Worm (Caenorhabditis elegans) whole organism, L2 larva: ENCODE results near the gene C46G7.5.

ENCODE experiments used
- ZK546.5 ChIP-seq: sonication (generic microtip); optimal IDR thresholded peaks from 2 replicates; lab custom pipeline; 2017; ENCODE audit warnings: missing biosample characterization, missing genetic modification characterization
- aly-2 ChIP-seq: fragments of 150-350 bp; optimal IDR thresholded peaks from 2 replicates; lab custom pipeline; 2014; ENCODE audit warnings: missing biosample characterization, missing genetic modification characterization
- blmp-1 ChIP-seq: sonication (generic microtip); optimal IDR thresholded peaks from 2 replicates; lab custom pipeline; 2017; ENCODE audit warnings: missing genetic modification characterization, mild to moderate bottlenecking, missing compliant biosample characterization, antibody characterized with exemption, moderate library complexity; ENCODE audit not compliant: insufficient read depth
- ceh-82 ChIP-seq: fragments of 150-350 bp; optimal IDR thresholded peaks from 2 replicates; lab custom pipeline; 2014; ENCODE audit warnings: missing biosample characterization, missing genetic modification characterization
- mdl-1 ChIP-seq, 2 experiments: fragments of 150-350 bp in 1 of 2; sonication (generic microtip) in 1 of 2; optimal IDR thresholded peaks; 2 replicates each; lab custom pipeline; 2017; ENCODE audit warnings: missing biosample characterization in 2 of 2, missing genetic modification characterization in 2 of 2
- nhr-25 ChIP-seq: fragments of 150-350 bp; sonication (generic microtip); optimal IDR thresholded peaks from 3 replicates; lab custom pipeline; 2014; ENCODE audit warnings: missing biosample characterization, missing genetic modification characterization
- snpc-4 ChIP-seq: fragments of 150-350 bp; optimal IDR thresholded peaks from 2 replicates; lab custom pipeline; 2014; ENCODE audit warnings: missing biosample characterization, missing genetic modification characterization
- zag-1 ChIP-seq: fragments of 150-350 bp; optimal IDR thresholded peaks from 2 replicates; lab custom pipeline; 2014; ENCODE audit warnings: missing biosample characterization, missing genetic modification characterization
- ztf-1 ChIP-seq: fragments of 200-800 bp; sonication (Bioruptor generic); conservative IDR thresholded peaks from 2 replicates; pipeline ENCODE4 v1.3.6; 2022; ENCODE audit warnings: missing genetic modification characterization, missing compliant biosample characterization

DNA sequence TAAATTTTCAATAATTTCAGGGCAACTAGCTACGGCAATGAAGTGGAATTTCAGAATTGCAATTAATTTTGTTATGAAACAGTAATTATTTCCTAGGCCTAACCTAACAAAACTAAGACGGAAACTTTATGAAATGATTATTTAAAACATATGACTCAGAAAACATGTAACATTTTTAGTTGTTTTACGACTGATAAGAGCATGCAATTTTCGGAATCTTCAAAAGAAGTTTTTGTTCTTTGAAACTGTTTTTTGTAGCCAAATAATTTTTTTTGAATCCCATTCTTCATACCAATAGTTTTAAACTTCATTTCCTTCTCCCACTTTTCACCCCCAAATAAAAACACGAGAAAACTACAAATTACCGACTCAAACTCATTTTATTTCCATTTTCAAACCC lies 37.6 kb upstream of the C46G7.5 start:
- TF ChIP-seq snpc-4 (tag; lab: Kevin White, UChicago), result no peak
- TF ChIP-seq ztf-1, result no peak
- no peak for TF ChIP-seq ZK546.5 (tag; lab: Kevin White, UChicago)
- no peak for TF ChIP-seq mdl-1 (tag; optimal IDR thresholded peaks at IDR 0.05; lab: Kevin White, UChicago)
- no peak for TF ChIP-seq nhr-25 (tag; lab: Kevin White, UChicago)
- TF ChIP-seq zag-1, result no peak
- no peak for TF ChIP-seq ceh-82 (tag; lab: Kevin White, UChicago)
- TF ChIP-seq aly-2, result no peak
- TF ChIP-seq blmp-1, result no peak
